Fruit fly (Drosophila melanogaster) whole organism, embryonic: Measurements from ENCODE around the gene Idh3b.

ENCODE experiments used
- Adf1 ChIP-seq: fragments of 200-800 bp; sonication (Bioruptor generic); IDR thresholded peaks from 2 replicates; pipeline ENCODE4 v1.3.6; 2022; ENCODE audit warnings: missing biosample characterization, missing genetic modification characterization
- Aef1 ChIP-seq: fragments of 200-800 bp; sonication (Bioruptor generic); IDR thresholded peaks from 3 replicates; pipeline ENCODE4 v1.3.6; 2022; ENCODE audit warnings: missing biosample characterization, missing genetic modification characterization
- Atf6 ChIP-seq: fragments of 200-800 bp; sonication (Bioruptor generic); IDR thresholded peaks from 2 replicates; pipeline ENCODE4 v1.3.6; 2022; ENCODE audit warnings: missing biosample characterization, missing genetic modification characterization
- CG10267 ChIP-seq: fragments of 200-800 bp; sonication (Bioruptor generic); optimal IDR thresholded peaks from 2 replicates; lab custom pipeline; 2018; ENCODE audit warnings: missing biosample characterization, mild to moderate bottlenecking, missing genetic modification characterization, moderate library complexity
- CG10321 ChIP-seq: fragments of 200-800 bp; sonication (Bioruptor generic); IDR thresholded peaks from 2 replicates; pipeline ENCODE4 v1.3.6; 2022; ENCODE audit warnings: missing biosample characterization, missing genetic modification characterization
- CG11398 ChIP-seq: fragments of 200-800 bp; sonication (Bioruptor generic); optimal IDR thresholded peaks from 2 replicates; lab custom pipeline; 2016; ENCODE audit warnings: missing biosample characterization, missing genetic modification characterization
- CG11504 ChIP-seq: fragments of 200-800 bp; sonication (Bioruptor generic); optimal IDR thresholded peaks from 3 replicates; lab custom pipeline; 2019; ENCODE audit warnings: missing biosample characterization, mild to moderate bottlenecking, missing genetic modification characterization, moderate library complexity
- CG1233 ChIP-seq: fragments of 200-800 bp; sonication (Bioruptor generic); optimal IDR thresholded peaks from 4 replicates; lab custom pipeline; 2018; ENCODE audit warnings: missing biosample characterization, mild to moderate bottlenecking, missing genetic modification characterization
- CG12659 ChIP-seq: fragments of 200-800 bp; sonication (Bioruptor generic); optimal IDR thresholded peaks from 3 replicates; lab custom pipeline; 2017; ENCODE audit warnings: mild to moderate bottlenecking, missing biosample characterization, missing genetic modification reagents, missing genetic modification characterization
- CG13424 ChIP-seq: fragments of 200-800 bp; sonication (Bioruptor generic); optimal IDR thresholded peaks from 2 replicates; lab custom pipeline; 2019; ENCODE audit warnings: missing biosample characterization, mild to moderate bottlenecking, missing genetic modification characterization, moderate library complexity
- CG13775 ChIP-seq: fragments of 200-800 bp; sonication (Bioruptor generic); optimal IDR thresholded peaks from 3 replicates; lab custom pipeline; 2017; ENCODE audit warnings: missing biosample characterization, mild to moderate bottlenecking, missing genetic modification characterization
- CG15514 ChIP-seq: fragments of 200-800 bp; sonication (Bioruptor generic); optimal IDR thresholded peaks from 3 replicates; lab custom pipeline; 2017; ENCODE audit warnings: missing biosample characterization, missing genetic modification characterization, mild to moderate bottlenecking, moderate library complexity, missing genetic modification reagents
- CG16779 ChIP-seq: fragments of 200-800 bp; sonication (Bioruptor generic); IDR thresholded peaks from 2 replicates; pipeline ENCODE4 v1.3.6; 2022; ENCODE audit warnings: missing biosample characterization, missing genetic modification characterization
- CG17912 ChIP-seq: fragments of 200-800 bp; sonication (Bioruptor generic); optimal IDR thresholded peaks from 2 replicates; lab custom pipeline; 2018; ENCODE audit warnings: missing biosample characterization, mild to moderate bottlenecking, missing genetic modification characterization
- CG2202 ChIP-seq: fragments of 200-800 bp; sonication (Bioruptor generic); optimal IDR thresholded peaks from 2 replicates; lab custom pipeline; 2018; ENCODE audit warnings: missing biosample characterization, mild to moderate bottlenecking, missing genetic modification characterization
- CG2875 ChIP-seq: fragments of 200-800 bp; sonication (Bioruptor generic); optimal IDR thresholded peaks from 2 replicates; lab custom pipeline; 2017; ENCODE audit warnings: missing biosample characterization, mild to moderate bottlenecking, missing genetic modification characterization, missing genetic modification reagents
- CG34224 ChIP-seq: fragments of 200-800 bp; sonication (Bioruptor generic); IDR thresholded peaks from 3 replicates; pipeline ENCODE4 v1.3.6; 2022; ENCODE audit warnings: missing biosample characterization, missing genetic modification characterization; ENCODE audit not compliant: partially characterized antibody
- CG34376 ChIP-seq: fragments of 200-800 bp; sonication (Bioruptor generic); optimal IDR thresholded peaks from 2 replicates; lab custom pipeline; 2018; ENCODE audit warnings: missing biosample characterization, mild to moderate bottlenecking, missing genetic modification characterization
- CG42726 ChIP-seq: fragments of 200-800 bp; sonication (Bioruptor generic); IDR thresholded peaks from 2 replicates; pipeline ENCODE4 v1.3.6; 2022; ENCODE audit warnings: missing biosample characterization, missing genetic modification characterization; ENCODE audit not compliant: partially characterized antibody
- CG6272 ChIP-seq: fragments of 200-800 bp; sonication (Bioruptor generic); IDR thresholded peaks from 2 replicates; pipeline ENCODE4 v1.3.6; 2022; ENCODE audit warnings: missing biosample characterization, missing genetic modification characterization
- CG6689 ChIP-seq: fragments of 200-800 bp; sonication (Bioruptor generic); IDR thresholded peaks from 2 replicates; pipeline ENCODE4 v1.3.6; 2022; ENCODE audit warnings: missing biosample characterization, missing genetic modification characterization
- CG7271 ChIP-seq: fragments of 200-800 bp; sonication (Bioruptor generic); optimal IDR thresholded peaks from 2 replicates; lab custom pipeline; 2018; ENCODE audit warnings: missing biosample characterization, mild to moderate bottlenecking, missing genetic modification characterization, moderate library complexity
- CG7928 ChIP-seq: fragments of 200-800 bp; sonication (Bioruptor generic); optimal IDR thresholded peaks from 2 replicates; lab custom pipeline; 2017; ENCODE audit warnings: missing biosample characterization, mild to moderate bottlenecking, missing genetic modification characterization
- CG8089 ChIP-seq: fragments of 200-800 bp; sonication (Bioruptor generic); optimal IDR thresholded peaks from 3 replicates; lab custom pipeline; 2016; ENCODE audit warnings: missing biosample characterization, missing genetic modification characterization
- CG8944 ChIP-seq: fragments of 200-800 bp; sonication (Bioruptor generic); optimal IDR thresholded peaks from 3 replicates; lab custom pipeline; 2016; ENCODE audit warnings: missing biosample characterization, missing genetic modification characterization
- D19B ChIP-seq: fragments of 200-800 bp; sonication (Bioruptor generic); optimal IDR thresholded peaks from 2 replicates; lab custom pipeline; 2017; ENCODE audit warnings: missing biosample characterization, mild to moderate bottlenecking, missing genetic modification characterization
- Doc2 ChIP-seq: fragments of 200-800 bp; sonication (Bioruptor generic); IDR thresholded peaks from 2 replicates; pipeline ENCODE4 v1.3.6; 2022; ENCODE audit warnings: missing biosample characterization, missing genetic modification characterization
- Doc3 ChIP-seq: fragments of 200-800 bp; sonication (Bioruptor generic); IDR thresholded peaks from 3 replicates; pipeline ENCODE4 v1.3.6; 2022; ENCODE audit warnings: missing biosample characterization, missing genetic modification characterization; ENCODE audit not compliant: partially characterized antibody
- Dp ChIP-seq: fragments of 200-800 bp; sonication (Bioruptor generic); optimal IDR thresholded peaks from 2 replicates; lab custom pipeline; 2018; ENCODE audit warnings: missing biosample characterization, mild to moderate bottlenecking, missing genetic modification characterization, moderate library complexity
- Elba2 ChIP-seq: fragments of 200-800 bp; sonication (Bioruptor generic); optimal IDR thresholded peaks from 3 replicates; lab custom pipeline; 2016; ENCODE audit warnings: missing biosample characterization, missing genetic modification characterization
- GATAe ChIP-seq: fragments of 200-800 bp; sonication (Bioruptor generic); conservative IDR thresholded peaks from 2 replicates; pipeline ENCODE4 v1.3.6; 2022; ENCODE audit warnings: missing biosample characterization, missing genetic modification characterization
- Gsc ChIP-seq: fragments of 200-800 bp; sonication (Bioruptor generic); IDR thresholded peaks from 2 replicates; pipeline ENCODE4 v1.3.6; 2022; ENCODE audit warnings: missing biosample characterization, missing genetic modification characterization
- H15 ChIP-seq: fragments of 200-800 bp; sonication (Bioruptor generic); IDR thresholded peaks from 3 replicates; pipeline ENCODE4 v1.3.6; 2022; ENCODE audit warnings: missing biosample characterization, missing genetic modification characterization
- HmgZ ChIP-seq: fragments of 200-800 bp; sonication (Bioruptor generic); optimal IDR thresholded peaks from 2 replicates; lab custom pipeline; 2018; ENCODE audit warnings: missing biosample characterization, mild to moderate bottlenecking, missing genetic modification characterization
- Hr78 ChIP-seq, 2 experiments: fragments of 200-800 bp in 1 of 2; fragments of >200 bp in 1 of 2; sonication (Bioruptor generic) in 1 of 2; optimal IDR thresholded peaks; 2 replicates each; lab custom pipeline; 2017 to 2019; ENCODE audit warnings: missing biosample characterization in 2 of 2, missing genetic modification characterization in 2 of 2, mild to moderate bottlenecking in 1 of 2, moderate library complexity in 1 of 2
- ac ChIP-seq: fragments of 200-800 bp; sonication (Bioruptor generic); optimal IDR thresholded peaks from 3 replicates; lab custom pipeline; 2017; ENCODE audit warnings: missing biosample characterization, mild to moderate bottlenecking, missing genetic modification characterization
- ash1 ChIP-seq: fragments of 200-800 bp; sonication (Bioruptor generic); optimal IDR thresholded peaks from 2 replicates; lab custom pipeline; 2018; ENCODE audit warnings: missing biosample characterization, mild to moderate bottlenecking, missing genetic modification characterization
- bigmax ChIP-seq: fragments of 200-800 bp; sonication (Bioruptor generic); optimal IDR thresholded peaks from 2 replicates; lab custom pipeline; 2018; ENCODE audit warnings: missing biosample characterization, mild to moderate bottlenecking, missing genetic modification characterization
- chinmo ChIP-seq: fragments of 200-800 bp; sonication (Bioruptor generic); IDR thresholded peaks from 4 replicates; pipeline ENCODE4 v1.3.6; 2022; ENCODE audit warnings: missing biosample characterization, missing genetic modification characterization; ENCODE audit not compliant: partially characterized antibody
- dpn ChIP-seq, 2 experiments: fragments of 200-800 bp; sonication (Bioruptor generic); optimal IDR thresholded peaks; 3 replicates each; lab custom pipeline; 2016; ENCODE audit warnings: missing biosample characterization in 2 of 2, missing genetic modification characterization in 2 of 2
- hth ChIP-seq: fragments of >200 bp; optimal IDR thresholded peaks from 2 replicates; lab custom pipeline; 2017; ENCODE audit warnings: inconsistent platforms
- inv ChIP-seq: fragments of 200-800 bp; sonication (Bioruptor generic); IDR thresholded peaks from 2 replicates; pipeline ENCODE4 v1.3.6; 2022; ENCODE audit warnings: missing biosample characterization, missing genetic modification characterization; ENCODE audit not compliant: partially characterized antibody
- jigr1 ChIP-seq: fragments of 200-800 bp; sonication (Bioruptor generic); IDR thresholded peaks from 3 replicates; pipeline ENCODE4 v1.3.6; 2022; ENCODE audit warnings: missing biosample characterization, missing genetic modification characterization
- jing ChIP-seq: fragments of 200-800 bp; sonication (Bioruptor generic); optimal IDR thresholded peaks from 2 replicates; lab custom pipeline; 2018; ENCODE audit warnings: missing biosample characterization, mild to moderate bottlenecking, missing genetic modification characterization
- psq ChIP-seq: fragments of 200-800 bp; sonication (Bioruptor generic); optimal IDR thresholded peaks from 2 replicates; lab custom pipeline; 2017; ENCODE audit warnings: missing biosample characterization, missing genetic modification characterization
- sna ChIP-seq: fragments of 200-800 bp; sonication (Bioruptor generic); IDR thresholded peaks from 2 replicates; pipeline ENCODE4 v1.3.6; 2022; ENCODE audit warnings: missing biosample characterization, missing genetic modification characterization; ENCODE audit not compliant: partially characterized antibody
- toy ChIP-seq: fragments of 200-800 bp; sonication (Bioruptor generic); IDR thresholded peaks from 2 replicates; pipeline ENCODE4 v1.3.6; 2022; ENCODE audit warnings: missing biosample characterization, missing genetic modification characterization
- usp ChIP-seq: fragments of >200 bp; optimal IDR thresholded peaks from 2 replicates; lab custom pipeline; 2017; ENCODE audit warnings: missing biosample characterization, missing genetic modification characterization
- yki ChIP-seq: fragments of >200 bp; optimal IDR thresholded peaks from 3 replicates; lab custom pipeline; 2018
- zen ChIP-seq: fragments of 200-800 bp; sonication (Bioruptor generic); optimal IDR thresholded peaks from 3 replicates; lab custom pipeline; 2018; ENCODE audit warnings: missing biosample characterization, mild to moderate bottlenecking, missing genetic modification characterization, moderate library complexity

The Idh3b gene

DNA sequence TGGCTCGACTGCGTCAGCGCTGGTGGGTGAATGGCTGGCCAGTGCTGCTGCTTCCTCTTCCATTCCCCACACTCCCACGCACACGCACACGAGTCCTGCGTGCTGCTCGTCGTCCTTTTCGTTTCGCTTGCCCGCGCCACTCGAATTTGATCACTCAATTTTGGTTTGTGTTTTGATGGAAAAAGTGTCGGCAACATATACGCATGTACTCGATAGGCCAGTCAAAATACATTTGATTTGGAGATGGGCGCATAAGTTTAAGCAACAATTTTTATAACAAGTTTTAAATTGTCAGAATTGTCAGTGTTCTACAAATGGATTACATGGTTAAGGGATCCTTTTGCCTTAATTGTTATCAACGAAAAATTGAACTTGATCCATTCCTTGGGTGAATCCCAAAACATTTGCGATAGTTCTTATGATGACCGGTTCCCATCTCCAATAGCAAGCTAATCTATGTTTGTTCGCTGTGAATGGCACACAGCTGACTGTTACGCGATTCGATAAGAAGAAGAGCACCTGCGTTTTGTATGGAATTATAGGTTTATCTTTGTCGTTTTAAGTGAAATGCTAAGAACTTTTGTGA lies 4.0 kb upstream of the Idh3b start, which contains the start of the genes Mitofilin and mRpL35:
Gene Mitofilin, minus strand, starts transcription at position 295 of the 586 bp plus-strand sequence.
Gene mRpL35, plus strand, starts transcription at position 487 of the 586 bp plus-strand sequence.
- TF ChIP-seq Aef1 (GFP tag; lab: Robert Waterston, UW) (0 out of 3 replicates have a peak, but pooled peaks have one; percentile 17), H15 (GFP tag; lab: Robert Waterston, UW) (0 out of 3 replicates have a peak, but pooled peaks have one; percentile 7), CG13424 (tag; lab: Kevin White, UChicago) (peak; percentile 37), Doc3 (GFP tag; lab: Robert Waterston, UW) (0 out of 3 replicates have a peak, but pooled peaks have one; percentile 37), CG7271 (tag; lab: Kevin White, UChicago) (no peak), inv (GFP tag; lab: Robert Waterston, UW) (peak; percentile 46), CG8089 (GFP tag; lab: Kevin White, UChicago) (peak; percentile 7), CG2875 (no peak), CG10321 (GFP tag; lab: Robert Waterston, UW) (no peak), CG11398 (GFP tag; lab: Kevin White, UChicago) (no peak), CG10267 (tag; lab: Kevin White, UChicago) (peak; percentile 36), ash1 (GFP tag; lab: Kevin White, UChicago) (no peak), CG15514 (GFP tag; lab: Kevin White, UChicago) (no peak), CG11504 (no peak), CG2202 (tag; lab: Kevin White, UChicago) (no peak), Adf1 (GFP tag; lab: Robert Waterston, UW) (no peak), ac (GFP tag; lab: Kevin White, UChicago) (no peak), GATAe (GFP tag; lab: Robert Waterston, UW) (peak; percentile 47; the same call in 1 of the 2 replicates), jigr1 (GFP tag; lab: Robert Waterston, UW) (no peak), CG6272 (GFP tag; lab: Robert Waterston, UW) (no peak; the same call in 1 of the 2 replicates), psq (GFP tag; lab: Kevin White, UChicago) (no peak), D19B (GFP tag; lab: Kevin White, UChicago) (no peak), CG6689 (GFP tag; lab: Robert Waterston, UW) (peak; percentile 31; the same call in 1 of the 2 replicates), dpn (GFP tag; optimal IDR thresholded peaks at IDR 0.05; lab: Kevin White, UChicago) (peak; percentile 37 to 69), CG1233 (GFP tag; lab: Kevin White, UChicago) (peak; percentile 24), sna (GFP tag; lab: Robert Waterston, UW) (peak; percentile 54), Elba2 (no peak), toy (no peak), HmgZ (tag; lab: Kevin White, UChicago) (peak; percentile 9), bigmax (GFP tag; lab: Kevin White, UChicago) (no peak), CG12659 (GFP tag; lab: Kevin White, UChicago) (peak; percentile 65), zen (peak; percentile 16), CG17912 (GFP tag; lab: Kevin White, UChicago) (no peak), CG34224 (GFP tag; lab: Robert Waterston, UW) (0 out of 3 replicates have a peak, but pooled peaks have one; percentile 24), usp (no peak), CG42726 (GFP tag; lab: Robert Waterston, UW) (no peak), CG16779 (GFP tag; lab: Robert Waterston, UW) (no peak), CG13775 (GFP tag; lab: Kevin White, UChicago) (peak; percentile 27), CG8944 (GFP tag; lab: Kevin White, UChicago) (peak; percentile 63), CG34376 (GFP tag; lab: Kevin White, UChicago) (peak; percentile 17), Atf6 (no peak), Hr78 (GFP tag; optimal IDR thresholded peaks at IDR 0.05; lab: Kevin White, UChicago) (no peak), Gsc (GFP tag; lab: Robert Waterston, UW) (no peak), yki (lab: Kevin White, UChicago) (peak; percentile 84), Doc2 (no peak), hth (lab: Kevin White, UChicago) (no peak), Dp (GFP tag; lab: Kevin White, UChicago) (no peak), chinmo (GFP tag; lab: Robert Waterston, UW) (0 out of 4 replicates have a peak, but pooled peaks have one; percentile 34), jing (GFP tag; lab: Kevin White, UChicago) (no peak), CG7928 (GFP tag; lab: Kevin White, UChicago) (no peak)
